Worm (Caenorhabditis elegans): Measurements from ENCODE around the gene nop-1.

nop-1 gene

DNA sequence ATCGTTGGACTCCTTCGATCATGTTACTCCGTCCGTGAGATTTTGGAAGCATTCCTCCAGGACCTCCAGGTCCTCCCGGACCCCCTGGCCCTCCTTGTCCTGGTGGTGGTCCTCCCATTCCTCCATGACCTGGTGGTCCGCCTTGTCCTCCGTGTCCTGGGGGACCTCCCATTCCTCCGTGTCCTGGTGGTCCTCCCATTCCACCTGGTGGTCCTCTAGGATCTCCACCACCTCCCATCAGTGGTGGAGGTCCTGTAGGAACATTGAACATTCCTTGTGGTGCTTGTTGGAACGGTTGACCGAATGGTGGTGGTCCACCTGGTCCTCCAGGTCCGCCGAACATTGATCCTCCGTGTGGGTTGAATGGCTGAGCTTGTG, 4.6 kb upstream of the nop-1 start:
- TF ChIP-seq nhr-21 (tag; optimal IDR thresholded peaks at IDR 0.05) (no peak), nhr-12 (tag; optimal IDR thresholded peaks at IDR 0.05) (no peak), ztf-4 (tag; optimal IDR thresholded peaks at IDR 0.05) (no peak), fos-1 (tag; optimal IDR thresholded peaks at IDR 0.05) (no peak), nhr-25 (tag; optimal IDR thresholded peaks at IDR 0.05) (no peak), ceh-82 (tag; optimal IDR thresholded peaks at IDR 0.05) (no peak), zag-1 (tag; optimal IDR thresholded peaks at IDR 0.05) (no peak), sma-3 (GFP tag; optimal IDR thresholded peaks at IDR 0.05) (no peak), snpc-4 (tag; optimal IDR thresholded peaks at IDR 0.05) (no peak), nhr-129 (tag; optimal IDR thresholded peaks at IDR 0.05) (no peak), R02D3.7 (tag; optimal IDR thresholded peaks at IDR 0.05) (no peak), ama-1 (optimal IDR thresholded peaks at IDR 0.05) (no peak), ztf-11 (tag; optimal IDR thresholded peaks at IDR 0.05) (no peak), aly-2 (tag; optimal IDR thresholded peaks at IDR 0.05) (no peak), elt-1 (tag; optimal IDR thresholded peaks at IDR 0.05) (no peak), lin-39 (tag; optimal IDR thresholded peaks at IDR 0.05) (no peak), ceh-16 (tag; optimal IDR thresholded peaks at IDR 0.05) (no peak), sma-9 (GFP tag; optimal IDR thresholded peaks at IDR 0.05) (no peak), sma-9 (tag; optimal IDR thresholded peaks at IDR 0.05) (no peak)

DNA sequence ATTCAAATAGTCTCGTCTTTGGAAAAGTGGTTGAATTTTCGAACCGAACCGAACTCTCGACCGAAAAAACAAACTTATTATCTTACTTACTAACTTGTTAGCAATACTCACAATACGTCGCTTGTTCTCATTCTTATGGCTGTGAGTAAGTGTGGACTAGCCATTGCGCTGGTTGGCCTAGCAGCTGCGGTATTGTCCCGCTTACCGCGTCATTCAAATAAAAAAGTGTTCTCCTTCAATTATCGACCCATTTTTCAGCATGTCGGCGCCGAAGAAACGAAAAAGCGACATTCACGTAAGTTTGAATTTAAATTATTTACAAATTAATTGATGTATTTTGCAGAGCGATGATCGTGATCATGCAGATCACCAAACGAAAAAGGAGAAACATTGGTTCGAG, 527 bp downstream of the nop-1 start:
- TF ChIP-seq skn-1 (tag; optimal IDR thresholded peaks at IDR 0.05), result no peak
- peak; percentile 13 for TF ChIP-seq fos-1 (tag; optimal IDR thresholded peaks at IDR 0.05)
- peak in 1 of 2 experiments; percentile 7 for TF ChIP-seq lsy-2 (tag; optimal IDR thresholded peaks at IDR 0.05)
- TF ChIP-seq unc-55 (GFP tag; optimal IDR thresholded peaks at IDR 0.05), result peak; percentile 0

DNA sequence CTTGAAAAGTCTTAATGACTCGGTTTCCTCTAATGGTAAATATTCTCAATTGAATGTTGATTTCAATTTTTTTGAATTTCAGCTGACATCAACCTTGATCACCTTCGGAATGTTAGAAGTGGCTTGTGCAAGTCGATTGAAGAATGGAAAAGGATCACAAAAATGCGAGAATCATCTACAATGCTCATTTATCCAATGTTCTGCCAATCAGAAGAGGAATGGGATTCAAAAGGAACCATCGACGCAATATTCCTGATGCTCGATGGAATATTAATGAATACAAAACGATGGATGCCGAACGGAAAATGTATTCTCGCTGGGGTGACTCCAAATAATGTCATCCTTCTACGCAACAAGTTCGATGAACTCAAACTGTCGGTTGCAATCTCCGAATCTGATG, 3.0 kb downstream of the nop-1 start:
- TF ChIP-seq aly-2 (tag; optimal IDR thresholded peaks at IDR 0.05) (no peak), gmeb-1 (tag; optimal IDR thresholded peaks at IDR 0.05) (no peak), sma-3 (GFP tag; optimal IDR thresholded peaks at IDR 0.05) (no peak), nhr-237 (tag; optimal IDR thresholded peaks at IDR 0.05) (no peak), dmd-4 (tag; optimal IDR thresholded peaks at IDR 0.05) (no peak), nhr-11 (tag; optimal IDR thresholded peaks at IDR 0.05) (no peak), ZK546.5 (tag; optimal IDR thresholded peaks at IDR 0.05) (no peak), C34F6.9 (tag; optimal IDR thresholded peaks at IDR 0.05) (no peak), skn-1 (tag; optimal IDR thresholded peaks at IDR 0.05) (no peak), nhr-77 (tag; optimal IDR thresholded peaks at IDR 0.05) (no peak), fos-1 (tag; optimal IDR thresholded peaks at IDR 0.05) (no peak), Y55F3AM.14 (GFP tag; optimal IDR thresholded peaks at IDR 0.05) (no peak)

ce11 chrIII:5964058-5964632, 5.6 kb downstream of the nop-1 start:
- TF ChIP-seq zag-1 (tag; optimal IDR thresholded peaks at IDR 0.05), result no peak
- TF ChIP-seq crh-2 (tag; optimal IDR thresholded peaks at IDR 0.05), result no peak
- TF ChIP-seq nhr-23 (tag; optimal IDR thresholded peaks at IDR 0.05), result no peak
- TF ChIP-seq ceh-16 (tag; optimal IDR thresholded peaks at IDR 0.05), result peak; percentile 51
- TF ChIP-seq Y55F3AM.14 (GFP tag; optimal IDR thresholded peaks at IDR 0.05), result no peak
- TF ChIP-seq unc-62 (GFP tag; optimal IDR thresholded peaks at IDR 0.05), result no peak
- TF ChIP-seq ceh-82 (tag; optimal IDR thresholded peaks at IDR 0.05), result no peak
- TF ChIP-seq aly-2 (tag; optimal IDR thresholded peaks at IDR 0.05), result no peak
- no peak for TF ChIP-seq ama-1 (optimal IDR thresholded peaks at IDR 0.05)
- TF ChIP-seq dmd-4 (tag; optimal IDR thresholded peaks at IDR 0.05), result no peak
- TF ChIP-seq nhr-25 (tag; optimal IDR thresholded peaks at IDR 0.05), result no peak
- no peak for TF ChIP-seq mab-5 (tag; optimal IDR thresholded peaks at IDR 0.05)
- TF ChIP-seq C34F6.9 (tag; optimal IDR thresholded peaks at IDR 0.05), result no peak
- peak; percentile 11 for TF ChIP-seq F13H6.1 (tag; optimal IDR thresholded peaks at IDR 0.05)
- TF ChIP-seq mbf-1 (tag; optimal IDR thresholded peaks at IDR 0.05), result no peak
- TF ChIP-seq nhr-237 (tag; optimal IDR thresholded peaks at IDR 0.05), result no peak
- TF ChIP-seq alr-1 (tag; optimal IDR thresholded peaks at IDR 0.05), result no peak
- no peak for TF ChIP-seq elt-3 (tag; optimal IDR thresholded peaks at IDR 0.05)
- peak; percentile 6 for TF ChIP-seq nhr-129 (tag; optimal IDR thresholded peaks at IDR 0.05)
- no peak for TF ChIP-seq peb-1 (tag; optimal IDR thresholded peaks at IDR 0.05)
- TF ChIP-seq gmeb-1 (tag; optimal IDR thresholded peaks at IDR 0.05), result no peak
- TF ChIP-seq sma-9 (GFP tag; optimal IDR thresholded peaks at IDR 0.05), result no peak
- TF ChIP-seq sma-9 (tag; optimal IDR thresholded peaks at IDR 0.05), result no peak
- TF ChIP-seq elt-1 (tag; optimal IDR thresholded peaks at IDR 0.05), result no peak
- no peak for TF ChIP-seq nhr-6 (tag; optimal IDR thresholded peaks at IDR 0.05)
- TF ChIP-seq sem-4 (tag; optimal IDR thresholded peaks at IDR 0.05), result no peak
- peak; percentile 41 for TF ChIP-seq fos-1 (tag; optimal IDR thresholded peaks at IDR 0.05)
- no peak for TF ChIP-seq nhr-21 (tag; optimal IDR thresholded peaks at IDR 0.05)
- TF ChIP-seq lin-11 (tag; optimal IDR thresholded peaks at IDR 0.05), result no peak
- no peak for TF ChIP-seq R02D3.7 (tag; optimal IDR thresholded peaks at IDR 0.05)
- no peak for TF ChIP-seq unc-55 (GFP tag; optimal IDR thresholded peaks at IDR 0.05)

All from whole organism, L2 larva.